Worm (Caenorhabditis elegans) whole organism, mixed stage, embryonic: ENCODE data around the gene nhr-183.

ENCODE experiments used
- M03D4.4 ChIP-seq: sonication (generic microtip); optimal IDR thresholded peaks from 2 replicates; lab custom pipeline; 2017; ENCODE audit warnings: mild to moderate bottlenecking, missing genetic modification characterization, missing compliant biosample characterization
- blmp-1 ChIP-seq: fragments of 150-350 bp; optimal IDR thresholded peaks from 2 replicates; lab custom pipeline; 2014; ENCODE audit warnings: missing biosample characterization, missing genetic modification characterization
- ceh-39 ChIP-seq: fragments of 150-350 bp; optimal IDR thresholded peaks from 2 replicates; lab custom pipeline; 2014; ENCODE audit warnings: missing biosample characterization, missing genetic modification characterization
- ceh-43 ChIP-seq: fragments of 200-800 bp; sonication (Bioruptor generic); optimal IDR thresholded peaks from 2 replicates; lab custom pipeline; 2018; ENCODE audit warnings: mild to moderate bottlenecking, missing genetic modification characterization, moderate library complexity, missing compliant biosample characterization
- ceh-83 ChIP-seq: fragments of 200-800 bp; sonication (Bioruptor generic); optimal IDR thresholded peaks from 2 replicates; lab custom pipeline; 2018; ENCODE audit warnings: mild to moderate bottlenecking, missing genetic modification characterization, missing compliant biosample characterization
- ces-1 ChIP-seq: fragments of 150-350 bp; optimal IDR thresholded peaks from 2 replicates; lab custom pipeline; 2014; ENCODE audit warnings: missing biosample characterization, missing genetic modification reagents, missing genetic modification characterization
- cnd-1 ChIP-seq: fragments of 200-800 bp; sonication (Bioruptor generic); optimal IDR thresholded peaks from 2 replicates; lab custom pipeline; 2018; ENCODE audit warnings: mild to moderate bottlenecking, missing genetic modification characterization, missing compliant biosample characterization
- drap-1 ChIP-seq: fragments of 200-800 bp; sonication (Bioruptor generic); optimal IDR thresholded peaks from 3 replicates; lab custom pipeline; 2018; ENCODE audit warnings: mild to moderate bottlenecking, missing genetic modification characterization, missing compliant biosample characterization
- elt-1 ChIP-seq: sonication (generic microtip); optimal IDR thresholded peaks from 2 replicates; lab custom pipeline; 2017; ENCODE audit warnings: missing genetic modification characterization, mild to moderate bottlenecking, missing compliant biosample characterization, antibody characterized with exemption, moderate library complexity, borderline replicate concordance; ENCODE audit not compliant: insufficient read depth
- elt-3 ChIP-seq: fragments of 150-350 bp; optimal IDR thresholded peaks from 2 replicates; lab custom pipeline; 2014; ENCODE audit warnings: missing biosample characterization, missing genetic modification characterization
- flh-1 ChIP-seq: fragments of 200-800 bp; sonication (Bioruptor generic); optimal IDR thresholded peaks from 2 replicates; lab custom pipeline; 2018; ENCODE audit warnings: mild to moderate bottlenecking, missing genetic modification characterization, moderate library complexity, missing compliant biosample characterization
- ham-2 ChIP-seq: fragments of 200-800 bp; sonication (Bioruptor generic); optimal IDR thresholded peaks from 2 replicates; lab custom pipeline; 2018; ENCODE audit warnings: mild to moderate bottlenecking, missing genetic modification characterization, missing compliant biosample characterization
- hlh-1 ChIP-seq: fragments of 150-350 bp; optimal IDR thresholded peaks from 2 replicates; lab custom pipeline; 2014; ENCODE audit warnings: missing biosample characterization, missing genetic modification reagents, missing genetic modification characterization
- lin-32 ChIP-seq: fragments of 200-800 bp; sonication (Bioruptor generic); optimal IDR thresholded peaks from 2 replicates; lab custom pipeline; 2018; ENCODE audit warnings: mild to moderate bottlenecking, missing genetic modification characterization, missing compliant biosample characterization
- lsy-2 ChIP-seq: fragments of 150-350 bp; optimal IDR thresholded peaks from 2 replicates; lab custom pipeline; 2014; ENCODE audit warnings: missing biosample characterization, missing genetic modification characterization
- mab-5 ChIP-seq: fragments of 150-350 bp; optimal IDR thresholded peaks from 2 replicates; lab custom pipeline; 2014; ENCODE audit warnings: missing biosample characterization, missing genetic modification characterization
- mep-1 ChIP-seq: fragments of 150-350 bp; optimal IDR thresholded peaks from 2 replicates; lab custom pipeline; 2017; ENCODE audit warnings: missing biosample characterization, missing genetic modification reagents, missing genetic modification characterization, inconsistent platforms
- mls-2 ChIP-seq: sonication (generic microtip); optimal IDR thresholded peaks from 2 replicates; lab custom pipeline; 2016; ENCODE audit warnings: mild to moderate bottlenecking, missing genetic modification characterization, moderate library complexity, missing compliant biosample characterization
- nhr-237 ChIP-seq: fragments of 150-350 bp; optimal IDR thresholded peaks from 2 replicates; lab custom pipeline; 2014; ENCODE audit warnings: missing biosample characterization, missing genetic modification characterization
- nhr-28 ChIP-seq: fragments of 150-350 bp; optimal IDR thresholded peaks from 2 replicates; lab custom pipeline; 2014; ENCODE audit warnings: missing biosample characterization, missing genetic modification characterization
- nhr-76 ChIP-seq: sonication (generic microtip); optimal IDR thresholded peaks from 2 replicates; lab custom pipeline; 2017; ENCODE audit warnings: missing biosample characterization, missing genetic modification characterization
- pha-4 ChIP-seq: fragments of 150-350 bp; optimal IDR thresholded peaks from 2 replicates; lab custom pipeline; 2018; ENCODE audit warnings: missing biosample characterization, missing genetic modification reagents, missing genetic modification characterization
- sem-2 ChIP-seq: fragments of 200-800 bp; sonication (Bioruptor generic); optimal IDR thresholded peaks from 2 replicates; lab custom pipeline; 2018; ENCODE audit warnings: mild to moderate bottlenecking, missing genetic modification characterization, missing compliant biosample characterization
- snpc-4 ChIP-seq: fragments of 150-350 bp; optimal IDR thresholded peaks from 2 replicates; lab custom pipeline; 2014; ENCODE audit warnings: missing biosample characterization, missing genetic modification characterization
- sptf-1 ChIP-seq: sonication (generic microtip); optimal IDR thresholded peaks from 2 replicates; lab custom pipeline; 2017; ENCODE audit warnings: mild to moderate bottlenecking, missing genetic modification characterization, moderate library complexity, missing compliant biosample characterization
- tbx-8 ChIP-seq: fragments of 200-800 bp; sonication (Bioruptor generic); optimal IDR thresholded peaks from 2 replicates; lab custom pipeline; 2018; ENCODE audit warnings: mild to moderate bottlenecking, missing genetic modification characterization, moderate library complexity, missing compliant biosample characterization
- unc-120 ChIP-seq: sonication (generic microtip); optimal IDR thresholded peaks from 2 replicates; lab custom pipeline; 2017; ENCODE audit warnings: missing genetic modification characterization, missing compliant biosample characterization; ENCODE audit not compliant: poor library complexity, severe bottlenecking
- unc-39 ChIP-seq: fragments of 150-350 bp; optimal IDR thresholded peaks from 2 replicates; lab custom pipeline; 2014; ENCODE audit warnings: missing biosample characterization, missing genetic modification characterization
- unc-62 ChIP-seq: fragments of 150-350 bp; optimal IDR thresholded peaks from 2 replicates; lab custom pipeline; 2014; ENCODE audit warnings: missing biosample characterization, missing genetic modification reagents, missing genetic modification characterization
- zip-8 ChIP-seq: fragments of 150-350 bp; optimal IDR thresholded peaks from 2 replicates; lab custom pipeline; 2014; ENCODE audit warnings: missing biosample characterization, missing genetic modification characterization
- ztf-11 ChIP-seq: fragments of 150-350 bp; optimal IDR thresholded peaks from 2 replicates; lab custom pipeline; 2014; ENCODE audit warnings: missing biosample characterization, missing genetic modification characterization

The nhr-183 gene

ce11 chrV:2228781-2229180 lies 35.7 kb downstream of the nhr-183 start, which contains the start of gene nhr-126:
Gene nhr-126, plus strand, starts transcription at chrV:2229081.
- TF ChIP-seq ceh-43 (GFP tag; lab: Kevin White, UChicago): no peak
- no peak for TF ChIP-seq sptf-1
- TF ChIP-seq ham-2 (GFP tag; lab: Kevin White, UChicago): no peak
- TF ChIP-seq ceh-39 (tag; lab: Kevin White, UChicago): no peak
- TF ChIP-seq pha-4 (tag; lab: Kevin White, UChicago): no peak
- no peak for TF ChIP-seq unc-62
- no peak for TF ChIP-seq ceh-83 (GFP tag; lab: Kevin White, UChicago)
- TF ChIP-seq unc-39 (tag; lab: Kevin White, UChicago): no peak
- TF ChIP-seq cnd-1 (tag; lab: Kevin White, UChicago): no peak
- TF ChIP-seq snpc-4: no peak
- TF ChIP-seq nhr-28 (tag; lab: Kevin White, UChicago): no peak
- TF ChIP-seq elt-3 (tag; lab: Kevin White, UChicago): no peak
- no peak for TF ChIP-seq M03D4.4 (tag; lab: Kevin White, UChicago)
- no peak for TF ChIP-seq mls-2 (tag; lab: Kevin White, UChicago)
- no peak for TF ChIP-seq flh-1 (GFP tag; lab: Kevin White, UChicago)
- no peak for TF ChIP-seq sem-2
- no peak for TF ChIP-seq ztf-11
- TF ChIP-seq mab-5 (tag; lab: Kevin White, UChicago): no peak
- no peak for TF ChIP-seq lin-32 (GFP tag; lab: Kevin White, UChicago)
- no peak for TF ChIP-seq lsy-2 (tag; lab: Kevin White, UChicago)

ce11 chrV:2226903-2227302 lies 37.5 kb downstream of the nhr-183 start, which contains the start of gene nhr-18:
Gene nhr-18, plus strand, starts transcription at chrV:2227203.
- TF ChIP-seq unc-39 (tag; lab: Kevin White, UChicago) (no peak), blmp-1 (tag; lab: Kevin White, UChicago) (no peak), hlh-1 (tag; lab: Kevin White, UChicago) (no peak), ham-2 (GFP tag; lab: Kevin White, UChicago) (no peak), ceh-43 (GFP tag; lab: Kevin White, UChicago) (no peak), ceh-39 (tag; lab: Kevin White, UChicago) (no peak), sem-2 (no peak), unc-120 (tag; lab: Kevin White, UChicago) (no peak), elt-1 (tag; lab: Kevin White, UChicago) (no peak), mab-5 (tag; lab: Kevin White, UChicago) (no peak), ces-1 (no peak), flh-1 (GFP tag; lab: Kevin White, UChicago) (no peak), lin-32 (GFP tag; lab: Kevin White, UChicago) (no peak), zip-8 (tag; lab: Kevin White, UChicago) (no peak), M03D4.4 (tag; lab: Kevin White, UChicago) (no peak)

- TF ChIP-seq snpc-4 (no peak), tbx-8 (GFP tag; lab: Kevin White, UChicago) (no peak), zip-8 (tag; lab: Kevin White, UChicago) (no peak), nhr-76 (tag; lab: Kevin White, UChicago) (no peak), ztf-11 (no peak), sem-2 (no peak), blmp-1 (tag; lab: Kevin White, UChicago) (no peak), ces-1 (no peak), pha-4 (tag; lab: Kevin White, UChicago) (no peak), M03D4.4 (tag; lab: Kevin White, UChicago) (no peak)
- TF ChIP-seq, all 35 proteins: peak for 0
Observed at ce11 chrV:2225130-2225529, 39.3 kb downstream of the nhr-183 start, which contains the start of gene nhr-103. Gene nhr-103, plus strand, starts transcription at chrV:2225430.

ce11 chrV:2221764-2222163 lies 42.7 kb downstream of the nhr-183 start, which contains the start of gene nhr-128:
Gene nhr-128, plus strand, starts transcription at chrV:2222064.
- no peak for TF ChIP-seq drap-1 (GFP tag; lab: Kevin White, UChicago)
- TF ChIP-seq unc-120 (tag; lab: Kevin White, UChicago): no peak
- TF ChIP-seq elt-3 (tag; lab: Kevin White, UChicago): no peak
- TF ChIP-seq ces-1: no peak
- no peak for TF ChIP-seq mep-1 (tag; lab: Kevin White, UChicago)
- no peak for TF ChIP-seq snpc-4
- TF ChIP-seq, all 35 proteins: peak for 0

DNA sequence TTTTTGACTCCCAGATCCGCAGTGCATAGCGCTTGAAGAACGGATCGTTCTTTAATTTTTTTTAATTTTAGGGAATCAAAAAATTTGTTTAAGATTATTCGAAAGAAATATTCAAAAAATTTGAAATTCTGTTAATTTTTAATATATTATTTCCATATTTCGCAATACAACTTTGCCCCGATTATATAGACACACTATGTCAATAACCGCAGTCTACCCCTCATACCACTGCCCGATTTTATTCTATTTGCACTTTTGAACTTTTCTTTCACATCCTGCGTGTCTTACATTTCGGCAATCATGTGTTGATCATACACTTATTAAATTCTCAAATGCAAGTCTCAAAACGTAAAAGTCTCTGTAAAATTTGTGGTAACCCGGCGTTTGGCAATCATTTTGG lies 45.6 kb downstream of the nhr-183 start, which contains the start of gene nhr-56:
Gene nhr-56, plus strand, starts transcription at position 202 of the 400 bp plus-strand sequence.
- TF ChIP-seq pha-4 (tag; lab: Kevin White, UChicago) (peak; percentile 89), nhr-237 (tag; lab: Kevin White, UChicago) (peak; percentile 44), unc-62 (no peak), mls-2 (tag; lab: Kevin White, UChicago) (no peak)
